Fruit fly (Drosophila melanogaster): ENCODE measurements around the gene Elys.
A peak's percentile ranks its signal among the peaks of the same experiment; 100 is the strongest.

The Elys gene

DNA sequence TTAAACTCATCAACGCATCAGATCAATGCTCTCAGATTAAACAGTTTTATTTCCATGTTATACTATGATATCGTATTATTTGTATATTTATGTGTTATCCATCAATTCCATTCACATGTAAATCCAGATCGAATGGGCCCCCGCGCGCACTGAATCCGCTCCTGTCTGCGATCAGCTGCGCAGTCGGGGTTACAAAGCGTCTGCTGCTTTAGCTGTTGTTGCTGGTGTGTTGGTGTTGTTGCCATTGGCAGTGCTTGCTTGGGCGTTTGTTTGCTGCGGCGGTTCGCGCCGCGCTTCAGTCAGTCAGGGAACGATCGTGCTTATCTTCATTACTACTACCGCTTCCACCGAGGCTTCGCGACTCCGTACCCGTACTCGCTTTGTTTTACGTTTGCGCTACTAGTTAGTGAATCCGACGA is 14.9 kb downstream of the Elys start, which contains the start of gene Zw (continued):
- peak; percentile 29 for TF ChIP-seq Ssrp (tag; optimal IDR thresholded peaks at IDR 0.05)
- no peak for TF ChIP-seq CG11560 (tag; IDR thresholded peaks at IDR 0.05)
- peak; percentile 46 for TF ChIP-seq CG9609 (GFP tag; optimal IDR thresholded peaks at IDR 0.05)
- no peak for TF ChIP-seq ems (GFP tag; optimal IDR thresholded peaks at IDR 0.05)
- TF ChIP-seq Nf-YC (tag; optimal IDR thresholded peaks at IDR 0.05): peak; percentile 1
- TF ChIP-seq fd96Cb (tag; optimal IDR thresholded peaks at IDR 0.05): peak; percentile 25
- 0 out of 2 replicates have a peak, but pooled peaks have one; percentile 8 for TF ChIP-seq dan (GFP tag; IDR thresholded peaks at IDR 0.05)
- TF ChIP-seq ac (GFP tag; optimal IDR thresholded peaks at IDR 0.05): no peak
- TF ChIP-seq Awh (GFP tag; IDR thresholded peaks at IDR 0.05): no peak
- TF ChIP-seq CG16815 (GFP tag; optimal IDR thresholded peaks at IDR 0.05): peak; percentile 45
- peak; percentile 36 for TF ChIP-seq twi (tag; optimal IDR thresholded peaks at IDR 0.05)
- TF ChIP-seq vnd (GFP tag; IDR thresholded peaks at IDR 0.05; ENCODE audit: partially characterized antibody): 0 out of 3 replicates have a peak, but pooled peaks have one; percentile 37
- TF ChIP-seq H15 (GFP tag; IDR thresholded peaks at IDR 0.05): peak; percentile 53; the same call in 1 of the 3 replicates
- TF ChIP-seq gce (GFP tag; IDR thresholded peaks at IDR 0.05): no peak
- TF ChIP-seq kay (GFP tag; optimal IDR thresholded peaks at IDR 0.05): no peak
- TF ChIP-seq Gsc (GFP tag; IDR thresholded peaks at IDR 0.05): 0 out of 2 replicates have a peak, but pooled peaks have one; percentile 16
- peak; percentile 25 for TF ChIP-seq kni (GFP tag; optimal IDR thresholded peaks at IDR 0.05)
- peak; percentile 8; the same call in 1 of the 2 replicates for TF ChIP-seq Scr (GFP tag; IDR thresholded peaks at IDR 0.05; ENCODE audit: partially characterized antibody)
- TF ChIP-seq NC2β (GFP tag; optimal IDR thresholded peaks at IDR 0.05): no peak
- TF ChIP-seq CG7928 (GFP tag; optimal IDR thresholded peaks at IDR 0.05): no peak
- TF ChIP-seq shn (GFP tag; optimal IDR thresholded peaks at IDR 0.05): peak; percentile 35
- TF ChIP-seq CG8089 (GFP tag; optimal IDR thresholded peaks at IDR 0.05): peak; percentile 10
- peak; percentile 48; the same call in 1 of the 2 replicates for TF ChIP-seq Ada2b (GFP tag; IDR thresholded peaks at IDR 0.05)
- TF ChIP-seq Deaf1 (tag; optimal IDR thresholded peaks at IDR 0.05): peak; percentile 65
- TF ChIP-seq CG4617 (GFP tag; optimal IDR thresholded peaks at IDR 0.05; ENCODE audit: borderline replicate concordance): no peak
- peak; percentile 66 for TF ChIP-seq Xrp1 (GFP tag; IDR thresholded peaks at IDR 0.05)
- peak; percentile 20 for TF ChIP-seq zen (tag; optimal IDR thresholded peaks at IDR 0.05)
- no peak for TF ChIP-seq sna (GFP tag; IDR thresholded peaks at IDR 0.05; ENCODE audit: partially characterized antibody)
- TF ChIP-seq abd-A (tag; optimal IDR thresholded peaks at IDR 0.05): no peak
- peak; percentile 49 for TF ChIP-seq CG7786 (GFP tag; optimal IDR thresholded peaks at IDR 0.05)
- no peak for TF ChIP-seq btn (GFP tag; optimal IDR thresholded peaks at IDR 0.05)
- no peak for TF ChIP-seq CG14050 (GFP tag; IDR thresholded peaks at IDR 0.05)
- no peak for TF ChIP-seq org-1 (GFP tag; optimal IDR thresholded peaks at IDR 0.05)
- no peak for TF ChIP-seq MESR4 (GFP tag; optimal IDR thresholded peaks at IDR 0.05)
- TF ChIP-seq gem (tag; optimal IDR thresholded peaks at IDR 0.05): peak; percentile 59
- peak; percentile 62; the same call in 2 of the 3 replicates for TF ChIP-seq zfh1 (GFP tag; IDR thresholded peaks at IDR 0.05)
- TF ChIP-seq pnt (GFP tag; optimal IDR thresholded peaks at IDR 0.05): peak; percentile 30
- TF ChIP-seq CG10209 (GFP tag; optimal IDR thresholded peaks at IDR 0.05): no peak
- TF ChIP-seq CG17328 (GFP tag; IDR thresholded peaks at IDR 0.05): peak; percentile 37; the same call in 1 of the 2 replicates
- TF ChIP-seq run (tag; optimal IDR thresholded peaks at IDR 0.05): no peak
- TF ChIP-seq pb (GFP tag; optimal IDR thresholded peaks at IDR 0.05): no peak
- peak; percentile 53 to 55 for TF ChIP-seq dpn (GFP tag; optimal IDR thresholded peaks at IDR 0.05)
- peak; percentile 53 for TF ChIP-seq CG1603 (tag; optimal IDR thresholded peaks at IDR 0.05)
- peak; percentile 81 for TF ChIP-seq CG11456 (GFP tag; IDR thresholded peaks at IDR 0.05)
- no peak for TF ChIP-seq Dref (GFP tag; IDR thresholded peaks at IDR 0.05)
- TF ChIP-seq tll (GFP tag; optimal IDR thresholded peaks at IDR 0.05): no peak
- no peak for TF ChIP-seq CG9437 (GFP tag; optimal IDR thresholded peaks at IDR 0.05)
- TF ChIP-seq Sin3A (optimal IDR thresholded peaks at IDR 0.05): no peak
- peak; percentile 42 for TF ChIP-seq inv (GFP tag; IDR thresholded peaks at IDR 0.05; ENCODE audit: partially characterized antibody)
- no peak for TF ChIP-seq CG10147 (GFP tag; optimal IDR thresholded peaks at IDR 0.05)
- peak; percentile 71 for TF ChIP-seq sisA (GFP tag; IDR thresholded peaks at IDR 0.05)

All from whole organism, embryonic.